Worm (Caenorhabditis elegans): ENCODE results near the gene spp-8.

Gene spp-8

DNA sequence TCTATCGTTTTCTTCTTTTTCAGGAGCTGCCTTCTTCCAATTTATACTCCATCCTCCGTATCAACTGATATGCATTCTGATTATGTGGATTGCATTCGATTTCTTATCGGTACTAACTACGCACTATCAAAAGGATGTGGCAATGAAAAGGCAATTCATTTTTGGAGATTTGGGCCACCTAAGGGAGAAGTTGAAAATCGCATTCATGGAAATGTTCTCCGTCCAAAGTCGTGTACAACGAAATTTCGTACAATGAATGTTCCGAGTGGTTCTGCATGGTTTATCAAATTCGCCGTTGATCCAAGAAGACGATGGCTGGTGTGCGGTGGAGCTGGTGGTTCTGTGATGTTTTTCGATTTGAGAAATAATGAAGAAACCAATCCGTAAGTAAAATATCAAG is 31.2 kb downstream of the spp-8 start, which contains the start of gene C09G4.4:
C09G4.4 (plus strand) TSS at position 301 of the 400 bp plus-strand sequence.
- no peak for TF ChIP-seq lin-39 (tag; optimal IDR thresholded peaks at IDR 0.05)
- no peak for TF ChIP-seq sem-4 (tag; optimal IDR thresholded peaks at IDR 0.05)
- no peak for TF ChIP-seq elt-1 (tag; optimal IDR thresholded peaks at IDR 0.05)
- TF ChIP-seq ztf-11 (tag; optimal IDR thresholded peaks at IDR 0.05), result no peak
- TF ChIP-seq sma-9 (GFP tag; optimal IDR thresholded peaks at IDR 0.05), result no peak
- no peak for TF ChIP-seq sma-9 (tag; optimal IDR thresholded peaks at IDR 0.05)
- TF ChIP-seq ceh-82 (tag; optimal IDR thresholded peaks at IDR 0.05), result no peak
- TF ChIP-seq nhr-11 (tag; optimal IDR thresholded peaks at IDR 0.05), result no peak
- no peak for TF ChIP-seq nhr-129 (tag; optimal IDR thresholded peaks at IDR 0.05)
- TF ChIP-seq nhr-6 (tag; optimal IDR thresholded peaks at IDR 0.05), result no peak
- no peak for TF ChIP-seq blmp-1 (tag; optimal IDR thresholded peaks at IDR 0.05; ENCODE audit: insufficient read depth)
- TF ChIP-seq peb-1 (tag; optimal IDR thresholded peaks at IDR 0.05), result no peak
- no peak for TF ChIP-seq nhr-12 (tag; optimal IDR thresholded peaks at IDR 0.05)
- TF ChIP-seq ZK546.5 (tag; optimal IDR thresholded peaks at IDR 0.05), result no peak
- TF ChIP-seq gmeb-1 (tag; optimal IDR thresholded peaks at IDR 0.05), result no peak
- no peak for TF ChIP-seq nhr-21 (tag; optimal IDR thresholded peaks at IDR 0.05)
- no peak for TF ChIP-seq lin-13 (GFP tag; optimal IDR thresholded peaks at IDR 0.05)

DNA sequence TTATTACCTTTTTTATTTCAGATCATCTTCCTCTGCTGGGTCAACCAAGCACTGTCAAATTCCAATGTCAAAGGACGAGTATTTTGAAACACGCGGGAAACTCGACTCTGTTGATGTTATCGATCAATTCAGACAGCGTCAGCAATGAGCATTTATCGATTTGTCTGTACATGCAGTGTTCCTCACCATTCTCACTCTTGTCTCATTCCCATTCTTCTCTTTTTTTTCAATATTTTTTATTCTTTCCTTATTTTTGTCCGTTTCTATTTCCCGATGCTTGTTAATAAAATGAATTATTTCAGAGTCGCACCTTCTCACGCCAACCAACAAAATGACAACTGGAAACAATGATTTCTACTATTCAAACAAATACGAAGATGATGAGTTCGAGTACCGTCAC is 32.2 kb downstream of the spp-8 start, which contains the start of gene cks-1:
cks-1 (plus strand) TSS at position 301 of the 400 bp plus-strand sequence.
- no peak for TF ChIP-seq sma-9 (GFP tag; optimal IDR thresholded peaks at IDR 0.05)
- no peak for TF ChIP-seq sma-9 (tag; optimal IDR thresholded peaks at IDR 0.05)
- no peak for TF ChIP-seq Y55F3AM.14 (GFP tag; optimal IDR thresholded peaks at IDR 0.05)
- TF ChIP-seq zag-1 (tag; optimal IDR thresholded peaks at IDR 0.05), result no peak
- TF ChIP-seq egl-27 (tag; optimal IDR thresholded peaks at IDR 0.05), result no peak
- TF ChIP-seq unc-55 (GFP tag; optimal IDR thresholded peaks at IDR 0.05), result no peak
- TF ChIP-seq R02D3.7 (tag; optimal IDR thresholded peaks at IDR 0.05), result no peak
- no peak for TF ChIP-seq ztf-4 (tag; optimal IDR thresholded peaks at IDR 0.05)
- no peak for TF ChIP-seq mdl-1 (tag; optimal IDR thresholded peaks at IDR 0.05)
- no peak for TF ChIP-seq lin-39 (tag; optimal IDR thresholded peaks at IDR 0.05)
- no peak for TF ChIP-seq unc-39 (tag; optimal IDR thresholded peaks at IDR 0.05)
- no peak for TF ChIP-seq ztf-11 (tag; optimal IDR thresholded peaks at IDR 0.05)
- no peak for TF ChIP-seq nhr-129 (tag; optimal IDR thresholded peaks at IDR 0.05)
- no peak for TF ChIP-seq sma-3 (GFP tag; optimal IDR thresholded peaks at IDR 0.05)
- TF ChIP-seq peb-1 (tag; optimal IDR thresholded peaks at IDR 0.05), result no peak
- TF ChIP-seq mbf-1 (tag; optimal IDR thresholded peaks at IDR 0.05), result no peak

DNA sequence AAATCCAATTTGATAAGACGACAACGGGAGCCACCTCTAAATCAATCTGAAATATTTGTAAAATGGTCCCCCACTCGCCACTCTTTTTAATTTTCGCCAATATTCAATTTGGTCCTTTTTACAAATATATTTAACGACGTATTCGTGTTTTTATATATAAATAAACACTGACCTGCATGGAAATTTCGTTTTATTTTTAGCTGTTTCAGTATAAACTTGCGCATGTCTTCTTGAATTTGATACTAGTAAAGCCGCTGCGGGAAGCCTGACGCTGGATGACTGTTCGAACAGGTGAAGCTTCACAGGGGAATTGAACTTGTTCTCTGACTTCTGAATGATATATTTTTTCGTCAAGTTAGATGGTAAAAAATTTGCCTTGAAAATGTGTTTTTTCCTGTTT is 33.1 kb downstream of the spp-8 start:
- TF ChIP-seq gmeb-1 (tag; optimal IDR thresholded peaks at IDR 0.05), result no peak
- TF ChIP-seq F13H6.1 (tag; optimal IDR thresholded peaks at IDR 0.05), result no peak
- TF ChIP-seq aly-2 (tag; optimal IDR thresholded peaks at IDR 0.05), result no peak
- no peak for TF ChIP-seq elt-3 (tag; optimal IDR thresholded peaks at IDR 0.05)
- TF ChIP-seq mab-5 (tag; optimal IDR thresholded peaks at IDR 0.05), result no peak
- no peak for TF ChIP-seq zag-1 (tag; optimal IDR thresholded peaks at IDR 0.05)
- no peak for TF ChIP-seq Y55F3AM.14 (GFP tag; optimal IDR thresholded peaks at IDR 0.05)

- no peak for TF ChIP-seq ceh-82 (tag; optimal IDR thresholded peaks at IDR 0.05)
- no peak for TF ChIP-seq elt-1 (tag; optimal IDR thresholded peaks at IDR 0.05)
- no peak for TF ChIP-seq sma-3 (GFP tag; optimal IDR thresholded peaks at IDR 0.05)
- TF ChIP-seq lsy-2 (tag; optimal IDR thresholded peaks at IDR 0.05), result no peak
- TF ChIP-seq crh-2 (tag; optimal IDR thresholded peaks at IDR 0.05), result no peak
- TF ChIP-seq unc-62 (GFP tag; optimal IDR thresholded peaks at IDR 0.05), result no peak
- no peak for TF ChIP-seq nhr-77 (tag; optimal IDR thresholded peaks at IDR 0.05)
- TF ChIP-seq fos-1 (tag; optimal IDR thresholded peaks at IDR 0.05), result no peak
- no peak for TF ChIP-seq nhr-10 (tag; optimal IDR thresholded peaks at IDR 0.05)
- TF ChIP-seq unc-39 (tag; optimal IDR thresholded peaks at IDR 0.05), result no peak
- no peak for TF ChIP-seq elt-3 (tag; optimal IDR thresholded peaks at IDR 0.05)
- no peak for TF ChIP-seq skn-1 (tag; optimal IDR thresholded peaks at IDR 0.05)
- TF ChIP-seq mdl-1 (tag; optimal IDR thresholded peaks at IDR 0.05), result no peak
- TF ChIP-seq nhr-12 (tag; optimal IDR thresholded peaks at IDR 0.05), result no peak
- no peak for TF ChIP-seq ztf-1 (GFP tag; conservative IDR thresholded peaks at IDR 0.05)
- TF ChIP-seq alr-1 (tag; optimal IDR thresholded peaks at IDR 0.05), result no peak
- TF ChIP-seq dmd-4 (tag; optimal IDR thresholded peaks at IDR 0.05), result no peak
Observed at ce11 chrIV:8519949-8520348, 38.5 kb downstream of the spp-8 start.

Data from whole organism, L2 larva.